Fruit fly (Drosophila melanogaster) whole organism, embryonic: ENCODE results near the gene nanos.

ENCODE experiments used
- BtbVII ChIP-seq: fragments of 200-800 bp; sonication (Bioruptor generic); optimal IDR thresholded peaks from 3 replicates; lab custom pipeline; 2017; ENCODE audit warnings: missing biosample characterization, mild to moderate bottlenecking, missing genetic modification characterization
- CG11695 ChIP-seq: fragments of 200-800 bp; sonication (Bioruptor generic); IDR thresholded peaks from 3 replicates; pipeline ENCODE4 v1.3.6; 2022; ENCODE audit warnings: missing biosample characterization, missing genetic modification characterization
- CG12391 ChIP-seq: fragments of 200-800 bp; sonication (Bioruptor generic); optimal IDR thresholded peaks from 3 replicates; lab custom pipeline; 2018; ENCODE audit warnings: missing biosample characterization, mild to moderate bottlenecking, missing genetic modification characterization, moderate library complexity
- CG13894 ChIP-seq: fragments of 200-800 bp; sonication (Bioruptor generic); optimal IDR thresholded peaks from 3 replicates; lab custom pipeline; 2018; ENCODE audit warnings: missing biosample characterization, mild to moderate bottlenecking, missing genetic modification characterization, moderate library complexity
- CG15601 ChIP-seq: fragments of 200-800 bp; sonication (Bioruptor generic); optimal IDR thresholded peaks from 3 replicates; lab custom pipeline; 2019; ENCODE audit warnings: missing biosample characterization, mild to moderate bottlenecking, missing genetic modification characterization, moderate library complexity
- CG17568 ChIP-seq: fragments of 200-800 bp; sonication (Bioruptor generic); optimal IDR thresholded peaks from 2 replicates; lab custom pipeline; 2018; ENCODE audit warnings: missing biosample characterization, mild to moderate bottlenecking, missing genetic modification characterization, moderate library complexity
- CG31224 ChIP-seq: fragments of 200-800 bp; sonication (Bioruptor generic); IDR thresholded peaks from 2 replicates; pipeline ENCODE4 v1.3.6; 2022; ENCODE audit warnings: missing biosample characterization, missing genetic modification characterization
- CG33557 ChIP-seq: fragments of 200-800 bp; sonication (Bioruptor generic); optimal IDR thresholded peaks from 2 replicates; lab custom pipeline; 2019; ENCODE audit warnings: missing biosample characterization, mild to moderate bottlenecking, missing genetic modification characterization, moderate library complexity
- CG34376 ChIP-seq: fragments of 200-800 bp; sonication (Bioruptor generic); optimal IDR thresholded peaks from 2 replicates; lab custom pipeline; 2018; ENCODE audit warnings: missing biosample characterization, mild to moderate bottlenecking, missing genetic modification characterization
- CG4328 ChIP-seq: fragments of 200-800 bp; sonication (Bioruptor generic); optimal IDR thresholded peaks from 3 replicates; lab custom pipeline; 2017; ENCODE audit warnings: missing biosample characterization, missing genetic modification reagents, missing genetic modification characterization
- CG4360 ChIP-seq: fragments of 200-800 bp; sonication (Bioruptor generic); IDR thresholded peaks from 2 replicates; pipeline ENCODE4 v1.3.6; 2022; ENCODE audit warnings: missing biosample characterization, missing genetic modification characterization
- CG5180 ChIP-seq: fragments of 200-800 bp; sonication (Bioruptor generic); optimal IDR thresholded peaks from 3 replicates; lab custom pipeline; 2017; ENCODE audit warnings: missing biosample characterization, missing genetic modification characterization, mild to moderate bottlenecking, moderate library complexity, missing genetic modification reagents
- CG5953 ChIP-seq: fragments of 200-800 bp; sonication (Bioruptor generic); IDR thresholded peaks from 2 replicates; pipeline ENCODE4 v1.3.6; 2022; ENCODE audit warnings: missing biosample characterization, missing genetic modification characterization
- CG8924 ChIP-seq: fragments of 200-800 bp; optimal IDR thresholded peaks from 3 replicates; lab custom pipeline; 2019; ENCODE audit warnings: missing biosample characterization, mild to moderate bottlenecking, missing genetic modification characterization, moderate library complexity
- Dbx ChIP-seq: fragments of 200-800 bp; sonication (Bioruptor generic); IDR thresholded peaks from 3 replicates; pipeline ENCODE4 v1.3.6; 2022; ENCODE audit warnings: missing biosample characterization, missing genetic modification characterization
- HLH3B ChIP-seq: fragments of 200-800 bp; sonication (Bioruptor generic); IDR thresholded peaks from 2 replicates; pipeline ENCODE4 v1.3.6; 2022; ENCODE audit warnings: missing biosample characterization, missing genetic modification characterization
- Hand ChIP-seq: fragments of 200-800 bp; sonication (Bioruptor generic); optimal IDR thresholded peaks from 2 replicates; lab custom pipeline; 2017; ENCODE audit warnings: mild to moderate bottlenecking, missing biosample characterization, missing genetic modification reagents, missing genetic modification characterization
- Hmr ChIP-seq: fragments of 200-800 bp; sonication (Bioruptor generic); optimal IDR thresholded peaks from 3 replicates; lab custom pipeline; 2017; ENCODE audit warnings: mild to moderate bottlenecking, missing biosample characterization, missing genetic modification reagents, missing genetic modification characterization
- Jarid2 ChIP-seq: fragments of 200-800 bp; sonication (Bioruptor generic); optimal IDR thresholded peaks from 3 replicates; lab custom pipeline; 2017; ENCODE audit warnings: mild to moderate bottlenecking, missing biosample characterization, missing genetic modification reagents, missing genetic modification characterization
- Med ChIP-seq: fragments of 200-800 bp; sonication (Bioruptor generic); peaks from one replicate; lab custom pipeline; 2016; ENCODE audit warnings: missing biosample characterization, missing genetic modification characterization, mild to moderate bottlenecking, inconsistent platforms, moderate library complexity
- Neu2 ChIP-seq: fragments of 200-800 bp; sonication (Bioruptor generic); optimal IDR thresholded peaks from 3 replicates; lab custom pipeline; 2016; ENCODE audit warnings: missing biosample characterization, missing genetic modification characterization, borderline replicate concordance
- PHDP ChIP-seq: fragments of 200-800 bp; sonication (Bioruptor generic); optimal IDR thresholded peaks from 3 replicates; lab custom pipeline; 2018; ENCODE audit warnings: missing biosample characterization, mild to moderate bottlenecking, missing genetic modification characterization, moderate library complexity
- Pdp1 ChIP-seq, 2 experiments: fragments of 200-800 bp; sonication (Bioruptor generic); optimal IDR thresholded peaks; 3 replicates each; lab custom pipeline; 2016; ENCODE audit warnings: missing biosample characterization in 2 of 2, missing genetic modification characterization in 2 of 2, mild to moderate bottlenecking in 1 of 2, moderate library complexity in 1 of 2
- Sry-δ ChIP-seq: fragments of 200-800 bp; sonication (Bioruptor generic); optimal IDR thresholded peaks from 2 replicates; lab custom pipeline; 2016; ENCODE audit warnings: missing biosample characterization, missing genetic modification characterization
- abd-A ChIP-seq: fragments of 200-800 bp; sonication (Bioruptor generic); optimal IDR thresholded peaks from 3 replicates; lab custom pipeline; 2019; ENCODE audit warnings: missing biosample characterization, mild to moderate bottlenecking, missing genetic modification characterization, moderate library complexity
- amos ChIP-seq: fragments of 200-800 bp; sonication (Bioruptor generic); IDR thresholded peaks from 2 replicates; pipeline ENCODE4 v1.3.6; 2022; ENCODE audit warnings: missing biosample characterization, missing genetic modification characterization; ENCODE audit not compliant: partially characterized antibody
- aop ChIP-seq: fragments of 200-800 bp; sonication (Bioruptor generic); IDR thresholded peaks from 2 replicates; pipeline ENCODE4 v1.3.6; 2022; ENCODE audit warnings: missing biosample characterization, missing genetic modification characterization
- cas ChIP-seq: fragments of 200-800 bp; sonication (Bioruptor generic); IDR thresholded peaks from 2 replicates; pipeline ENCODE4 v1.3.6; 2022; ENCODE audit warnings: missing biosample characterization, missing genetic modification characterization
- cato ChIP-seq: fragments of 200-800 bp; sonication (Bioruptor generic); optimal IDR thresholded peaks from 2 replicates; lab custom pipeline; 2016; ENCODE audit warnings: missing biosample characterization, missing genetic modification characterization, borderline replicate concordance
- chm ChIP-seq: fragments of 200-800 bp; sonication (Bioruptor generic); IDR thresholded peaks from 2 replicates; pipeline ENCODE4 v1.3.6; 2022; ENCODE audit warnings: missing biosample characterization, missing genetic modification characterization
- da ChIP-seq: fragments of 200-800 bp; sonication (Bioruptor generic); optimal IDR thresholded peaks from 2 replicates; lab custom pipeline; 2016; ENCODE audit warnings: missing biosample characterization, missing genetic modification characterization
- disco-r ChIP-seq: fragments of 200-800 bp; sonication (Bioruptor generic); optimal IDR thresholded peaks from 2 replicates; lab custom pipeline; 2016; ENCODE audit warnings: missing biosample characterization, missing genetic modification characterization
- fd102C ChIP-seq: fragments of 200-800 bp; sonication (Bioruptor generic); optimal IDR thresholded peaks from 2 replicates; lab custom pipeline; 2018; ENCODE audit warnings: missing biosample characterization, mild to moderate bottlenecking, missing genetic modification characterization, moderate library complexity
- h ChIP-seq: fragments of >200 bp; optimal IDR thresholded peaks from 2 replicates; lab custom pipeline; 2017
- odd ChIP-seq: fragments of 200-800 bp; sonication (Bioruptor generic); optimal IDR thresholded peaks from 2 replicates; lab custom pipeline; 2017; ENCODE audit warnings: missing biosample characterization, mild to moderate bottlenecking, missing genetic modification characterization
- pfk ChIP-seq: fragments of 200-800 bp; sonication (Bioruptor generic); optimal IDR thresholded peaks from 2 replicates; lab custom pipeline; 2018; ENCODE audit warnings: missing biosample characterization, mild to moderate bottlenecking, missing genetic modification characterization, moderate library complexity
- pros ChIP-seq: fragments of 200-800 bp; sonication (Bioruptor generic); optimal IDR thresholded peaks from 3 replicates; lab custom pipeline; 2019; ENCODE audit warnings: missing biosample characterization, mild to moderate bottlenecking, missing genetic modification characterization, moderate library complexity
- rib ChIP-seq: fragments of 200-800 bp; sonication (Bioruptor generic); IDR thresholded peaks from 2 replicates; pipeline ENCODE4 v1.3.6; 2022; ENCODE audit warnings: missing biosample characterization, missing genetic modification characterization
- ro ChIP-seq: fragments of 200-800 bp; sonication (Bioruptor generic); IDR thresholded peaks from 2 replicates; pipeline ENCODE4 v1.3.6; 2022; ENCODE audit warnings: missing biosample characterization, missing genetic modification characterization
- sens ChIP-seq: fragments of 200-800 bp; sonication (Bioruptor generic); peaks from one replicate; lab custom pipeline; 2016; ENCODE audit warnings: missing biosample characterization, missing genetic modification characterization
- sens-2 ChIP-seq: fragments of 200-800 bp; sonication (Bioruptor generic); IDR thresholded peaks from 2 replicates; pipeline ENCODE4 v1.3.6; 2022; ENCODE audit warnings: missing biosample characterization, missing genetic modification characterization
- sisA ChIP-seq: fragments of 200-800 bp; sonication (Bioruptor generic); IDR thresholded peaks from 2 replicates; pipeline ENCODE4 v1.3.6; 2022; ENCODE audit warnings: missing biosample characterization, missing genetic modification characterization
- tgo ChIP-seq: fragments of 200-800 bp; sonication (Bioruptor generic); IDR thresholded peaks from 3 replicates; pipeline ENCODE4 v1.3.6; 2022; ENCODE audit warnings: missing biosample characterization, missing genetic modification characterization
- unc-4 ChIP-seq: fragments of 200-800 bp; sonication (Bioruptor generic); IDR thresholded peaks from 2 replicates; pipeline ENCODE4 v1.3.6; 2022; ENCODE audit warnings: missing biosample characterization, missing genetic modification characterization; ENCODE audit not compliant: partially characterized antibody
- unpg ChIP-seq: fragments of 200-800 bp; sonication (Bioruptor generic); optimal IDR thresholded peaks from 3 replicates; lab custom pipeline; 2018; ENCODE audit warnings: missing biosample characterization, mild to moderate bottlenecking, missing genetic modification characterization, moderate library complexity
- wor ChIP-seq: fragments of 200-800 bp; sonication (Bioruptor generic); IDR thresholded peaks from 2 replicates; pipeline ENCODE4 v1.3.6; 2022; ENCODE audit warnings: missing biosample characterization, missing genetic modification characterization
- zen2 ChIP-seq: fragments of 200-800 bp; sonication (Bioruptor generic); IDR thresholded peaks from 3 replicates; pipeline ENCODE4 v1.3.6; 2022; ENCODE audit warnings: missing biosample characterization, missing genetic modification characterization; ENCODE audit not compliant: partially characterized antibody
- zfh2 ChIP-seq: fragments of 200-800 bp; sonication (Bioruptor generic); optimal IDR thresholded peaks from 2 replicates; lab custom pipeline; 2016; ENCODE audit warnings: missing biosample characterization, missing genetic modification characterization

nanos gene

DNA sequence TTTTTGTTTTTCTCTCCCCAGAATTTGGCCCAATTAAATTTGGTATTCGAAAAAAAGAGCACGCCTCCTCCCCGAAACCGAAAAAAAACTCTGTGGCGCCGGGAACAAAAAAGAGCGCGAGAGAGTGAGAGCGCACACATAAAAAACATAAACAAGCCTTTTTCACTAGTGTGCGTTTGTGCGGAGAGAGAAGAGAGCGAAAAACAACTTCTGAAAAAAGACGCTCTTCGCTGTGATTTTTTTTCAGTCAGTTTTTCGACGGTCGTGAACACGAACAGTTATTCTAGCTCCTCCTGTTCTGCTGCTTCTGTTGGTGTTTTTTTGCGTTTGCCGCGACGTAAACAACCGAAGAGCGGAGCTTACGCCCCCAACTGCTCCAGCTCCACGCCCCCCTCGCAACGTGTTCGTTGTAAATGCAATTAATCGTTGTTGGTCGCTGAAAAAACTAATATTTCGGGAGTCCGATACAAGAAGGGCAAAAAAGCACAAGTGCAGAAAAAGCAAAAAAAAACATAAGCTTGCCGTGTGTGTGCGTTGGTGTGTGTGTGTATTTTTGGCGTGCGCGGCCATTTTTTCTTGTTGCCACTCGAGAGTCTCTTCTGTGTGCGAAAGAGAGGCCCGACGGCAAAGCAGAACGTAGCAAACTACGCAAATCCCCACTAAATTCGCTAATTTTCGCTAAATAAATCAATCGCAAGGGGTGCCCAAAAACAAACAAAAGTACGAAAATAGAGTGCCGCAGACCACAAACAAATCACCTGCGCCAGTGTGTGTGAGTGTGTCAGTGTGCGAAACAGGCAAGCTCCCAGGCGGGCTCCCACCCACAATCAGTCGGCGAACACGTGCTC, 7.2 kb downstream of the nanos start, which contains the start of gene sqz (continued):
- no peak for TF ChIP-seq wor (GFP tag; lab: Robert Waterston, UW)
- 0 out of 3 replicates have a peak, but pooled peaks have one; percentile 37 for TF ChIP-seq zen2 (GFP tag; lab: Robert Waterston, UW)
- peak; percentile 95 for TF ChIP-seq Jarid2
- peak; percentile 81 for TF ChIP-seq CG5180
- no peak for TF ChIP-seq cas
- peak; percentile 77 for TF ChIP-seq chm
- TF ChIP-seq sens (GFP tag; lab: Kevin White, UChicago) = peak; percentile 88
- no peak for TF ChIP-seq sens-2
- peak; percentile 35; the same call in 1 of the 2 replicates for TF ChIP-seq rib (GFP tag; lab: Robert Waterston, UW)
- TF ChIP-seq Dbx (GFP tag; lab: Robert Waterston, UW) = peak; percentile 35; the same call in 1 of the 3 replicates
- no peak for TF ChIP-seq Neu2 (GFP tag; lab: Kevin White, UChicago)
- TF ChIP-seq CG4360 = peak; percentile 76
- TF ChIP-seq tgo (GFP tag; lab: Robert Waterston, UW) = no peak
- TF ChIP-seq unc-4 (GFP tag; lab: Robert Waterston, UW) = peak; percentile 50; the same call in 1 of the 2 replicates
- TF ChIP-seq Hmr (GFP tag; lab: Kevin White, UChicago) = peak; percentile 56
- no peak for TF ChIP-seq zfh2 (GFP tag; lab: Kevin White, UChicago)
- no peak for TF ChIP-seq HLH3B
- TF ChIP-seq amos = peak; percentile 25; the same call in 1 of the 2 replicates
- TF ChIP-seq CG15601 = no peak
- TF ChIP-seq CG31224 (GFP tag; lab: Robert Waterston, UW) = no peak
- TF ChIP-seq abd-A (tag; lab: Kevin White, UChicago) = peak; percentile 68
- no peak for TF ChIP-seq CG5953 (GFP tag; lab: Robert Waterston, UW)
- peak; percentile 26 for TF ChIP-seq CG34376 (GFP tag; lab: Kevin White, UChicago)
- no peak for TF ChIP-seq CG4328 (GFP tag; lab: Kevin White, UChicago)
- TF ChIP-seq fd102C (GFP tag; lab: Kevin White, UChicago) = no peak
- TF ChIP-seq h (lab: Kevin White, UChicago) = no peak
- TF ChIP-seq CG13894 (tag; lab: Kevin White, UChicago) = peak; percentile 17
- peak; percentile 50 for TF ChIP-seq BtbVII (GFP tag; lab: Kevin White, UChicago)
- peak; percentile 26 for TF ChIP-seq odd (GFP tag; lab: Kevin White, UChicago)
- no peak for TF ChIP-seq pfk
- no peak for TF ChIP-seq Pdp1 (GFP tag; optimal IDR thresholded peaks at IDR 0.05; lab: Kevin White, UChicago)
- no peak for TF ChIP-seq CG33557 (GFP tag; lab: Kevin White, UChicago)
- peak; percentile 46 for TF ChIP-seq CG17568 (GFP tag; lab: Kevin White, UChicago)
- TF ChIP-seq Hand (GFP tag; lab: Kevin White, UChicago) = no peak
- TF ChIP-seq CG11695 (GFP tag; lab: Robert Waterston, UW) = 0 out of 3 replicates have a peak, but pooled peaks have one; percentile 13
- TF ChIP-seq CG8924 (tag; lab: Kevin White, UChicago) = peak; percentile 45
- TF ChIP-seq aop (GFP tag; lab: Robert Waterston, UW) = no peak
- no peak for TF ChIP-seq Sry-δ (GFP tag; lab: Kevin White, UChicago)
- no peak for TF ChIP-seq da
- no peak for TF ChIP-seq unpg (GFP tag; lab: Kevin White, UChicago)
- TF ChIP-seq CG12391 (tag; lab: Kevin White, UChicago) = no peak
- TF ChIP-seq disco-r = no peak
- TF ChIP-seq Med = peak; percentile 78
- no peak for TF ChIP-seq sisA (GFP tag; lab: Robert Waterston, UW)
- peak; percentile 18 for TF ChIP-seq PHDP
- TF ChIP-seq pros = peak; percentile 9
- no peak for TF ChIP-seq cato (GFP tag; lab: Kevin White, UChicago)
- TF ChIP-seq ro (GFP tag; lab: Robert Waterston, UW) = no peak
